Fruit fly (Drosophila melanogaster) whole organism, embryonic: ENCODE data around the gene CG7766.

Experiments used
- Bteb2 ChIP-seq: fragments of 200-800 bp; sonication (Bioruptor generic); optimal IDR thresholded peaks from 2 replicates; lab custom pipeline; 2016; ENCODE audit warnings: missing biosample characterization, missing genetic modification characterization
- C15 ChIP-seq: fragments of 200-800 bp; sonication (Bioruptor generic); IDR thresholded peaks from 3 replicates; pipeline ENCODE4 v1.3.6; 2022; ENCODE audit warnings: missing biosample characterization, missing genetic modification characterization
- CG10147 ChIP-seq: fragments of 200-800 bp; sonication (Bioruptor generic); optimal IDR thresholded peaks from 2 replicates; lab custom pipeline; 2019; ENCODE audit warnings: missing biosample characterization, mild to moderate bottlenecking, missing genetic modification characterization, moderate library complexity
- CG10366 ChIP-seq: fragments of 200-800 bp; sonication (Bioruptor generic); IDR thresholded peaks from 2 replicates; pipeline ENCODE4 v1.3.6; 2022; ENCODE audit warnings: missing biosample characterization, missing genetic modification characterization
- CG11247 ChIP-seq: fragments of 200-800 bp; sonication (Bioruptor generic); IDR thresholded peaks from 2 replicates; pipeline ENCODE4 v1.3.6; 2022; ENCODE audit warnings: missing biosample characterization, missing genetic modification characterization
- CG13894 ChIP-seq: fragments of 200-800 bp; sonication (Bioruptor generic); optimal IDR thresholded peaks from 3 replicates; lab custom pipeline; 2018; ENCODE audit warnings: missing biosample characterization, mild to moderate bottlenecking, missing genetic modification characterization, moderate library complexity
- CG14441 ChIP-seq: fragments of 200-800 bp; sonication (Bioruptor generic); IDR thresholded peaks from 2 replicates; pipeline ENCODE4 v1.3.6; 2022; ENCODE audit warnings: missing biosample characterization, missing genetic modification characterization
- CG17359 ChIP-seq: fragments of 200-800 bp; sonication (Bioruptor generic); optimal IDR thresholded peaks from 3 replicates; lab custom pipeline; 2018; ENCODE audit warnings: missing biosample characterization, mild to moderate bottlenecking, missing genetic modification characterization, moderate library complexity
- CG17385 ChIP-seq: fragments of 200-800 bp; sonication (Bioruptor generic); optimal IDR thresholded peaks from 3 replicates; lab custom pipeline; 2018; ENCODE audit warnings: missing biosample characterization, mild to moderate bottlenecking, missing genetic modification characterization
- CG2712 ChIP-seq: fragments of 200-800 bp; optimal IDR thresholded peaks from 3 replicates; lab custom pipeline; 2019; ENCODE audit warnings: missing biosample characterization, mild to moderate bottlenecking, missing genetic modification characterization, moderate library complexity
- CG2889 ChIP-seq: fragments of 200-800 bp; sonication (Bioruptor generic); IDR thresholded peaks from 3 replicates; pipeline ENCODE4 v1.3.6; 2022; ENCODE audit warnings: missing biosample characterization, missing genetic modification characterization
- CG32767 ChIP-seq: fragments of 200-800 bp; sonication (Bioruptor generic); IDR thresholded peaks from 2 replicates; pipeline ENCODE4 v1.3.6; 2022; ENCODE audit warnings: missing biosample characterization, missing genetic modification characterization
- CG3838 ChIP-seq: fragments of 200-800 bp; sonication (Bioruptor generic); optimal IDR thresholded peaks from 3 replicates; lab custom pipeline; 2016; ENCODE audit warnings: missing biosample characterization, missing genetic modification characterization
- CG7357 ChIP-seq: fragments of 200-800 bp; sonication (Bioruptor generic); IDR thresholded peaks from 3 replicates; pipeline ENCODE4 v1.3.6; 2022; ENCODE audit warnings: missing biosample characterization, missing genetic modification characterization
- CG8924 ChIP-seq: fragments of 200-800 bp; optimal IDR thresholded peaks from 3 replicates; lab custom pipeline; 2019; ENCODE audit warnings: missing biosample characterization, mild to moderate bottlenecking, missing genetic modification characterization, moderate library complexity
- CG9215 ChIP-seq: fragments of 200-800 bp; sonication (Bioruptor generic); IDR thresholded peaks from 2 replicates; pipeline ENCODE4 v1.3.6; 2022; ENCODE audit warnings: missing biosample characterization, missing genetic modification characterization
- CG9797 ChIP-seq: fragments of 200-800 bp; sonication (Bioruptor generic); optimal IDR thresholded peaks from 3 replicates; lab custom pipeline; 2018; ENCODE audit warnings: missing biosample characterization, mild to moderate bottlenecking, missing genetic modification characterization
- CG9817 ChIP-seq: fragments of 200-800 bp; sonication (Bioruptor generic); optimal IDR thresholded peaks from 2 replicates; lab custom pipeline; 2018; ENCODE audit warnings: missing biosample characterization, mild to moderate bottlenecking, missing genetic modification characterization, moderate library complexity
- CG9932 ChIP-seq: fragments of 200-800 bp; sonication (Bioruptor generic); IDR thresholded peaks from 2 replicates; pipeline ENCODE4 v1.3.6; 2022; ENCODE audit warnings: missing biosample characterization, missing genetic modification characterization
- Ets65A ChIP-seq: fragments of 200-800 bp; sonication (Bioruptor generic); peaks from one replicate; lab custom pipeline; 2016; ENCODE audit warnings: missing biosample characterization, missing genetic modification characterization
- Hey ChIP-seq: fragments of 200-800 bp; sonication (Bioruptor generic); optimal IDR thresholded peaks from 3 replicates; lab custom pipeline; 2018; ENCODE audit warnings: missing biosample characterization, mild to moderate bottlenecking, missing genetic modification characterization
- Hr3 ChIP-seq: fragments of 200-800 bp; sonication (Bioruptor generic); optimal IDR thresholded peaks from 3 replicates; lab custom pipeline; 2016; ENCODE audit warnings: missing biosample characterization, missing genetic modification characterization
- MBD-R2 ChIP-seq: fragments of 200-800 bp; sonication (Bioruptor generic); IDR thresholded peaks from 2 replicates; pipeline ENCODE4 v1.3.6; 2022; ENCODE audit warnings: missing biosample characterization, missing genetic modification characterization
- MESR4 ChIP-seq: fragments of 200-800 bp; sonication (Bioruptor generic); optimal IDR thresholded peaks from 2 replicates; lab custom pipeline; 2018; ENCODE audit warnings: missing biosample characterization, mild to moderate bottlenecking, missing genetic modification characterization, moderate library complexity
- Mrtf ChIP-seq: fragments of 200-800 bp; sonication (Bioruptor generic); IDR thresholded peaks from 3 replicates; pipeline ENCODE4 v1.3.6; 2022; ENCODE audit warnings: missing biosample characterization, missing genetic modification characterization
- Myb ChIP-seq: fragments of 200-800 bp; sonication (Bioruptor generic); optimal IDR thresholded peaks from 2 replicates; lab custom pipeline; 2016; ENCODE audit warnings: missing biosample characterization, missing genetic modification characterization
- NfI ChIP-seq: fragments of 200-800 bp; sonication (Bioruptor generic); optimal IDR thresholded peaks from 3 replicates; lab custom pipeline; 2018; ENCODE audit warnings: missing biosample characterization, mild to moderate bottlenecking, missing genetic modification characterization, moderate library complexity
- Rx ChIP-seq: fragments of 200-800 bp; sonication (Bioruptor generic); IDR thresholded peaks from 2 replicates; pipeline ENCODE4 v1.3.6; 2022; ENCODE audit warnings: missing biosample characterization, missing genetic modification characterization
- Ssrp ChIP-seq: fragments of 200-800 bp; sonication (Bioruptor generic); optimal IDR thresholded peaks from 2 replicates; lab custom pipeline; 2018; ENCODE audit warnings: missing biosample characterization, mild to moderate bottlenecking, missing genetic modification characterization, moderate library complexity
- abd-A ChIP-seq: fragments of 200-800 bp; sonication (Bioruptor generic); optimal IDR thresholded peaks from 3 replicates; lab custom pipeline; 2019; ENCODE audit warnings: missing biosample characterization, mild to moderate bottlenecking, missing genetic modification characterization, moderate library complexity
- al ChIP-seq: fragments of 200-800 bp; sonication (Bioruptor generic); IDR thresholded peaks from 2 replicates; pipeline ENCODE4 v1.3.6; 2022; ENCODE audit warnings: missing biosample characterization, missing genetic modification characterization
- bbx ChIP-seq: fragments of 200-800 bp; sonication (Bioruptor generic); IDR thresholded peaks from 2 replicates; pipeline ENCODE4 v1.3.6; 2022; ENCODE audit warnings: missing biosample characterization, missing genetic modification characterization; ENCODE audit not compliant: partially characterized antibody
- bsh ChIP-seq, 2 experiments: fragments of 200-800 bp; sonication (Bioruptor generic); optimal IDR thresholded peaks; 2 replicates each; lab custom pipeline; 2017 to 2018; ENCODE audit warnings: mild to moderate bottlenecking in 2 of 2, missing biosample characterization in 2 of 2, missing genetic modification characterization in 2 of 2, moderate library complexity in 1 of 2
- corto ChIP-seq: fragments of 200-800 bp; sonication (Bioruptor generic); optimal IDR thresholded peaks from 2 replicates; lab custom pipeline; 2016; ENCODE audit warnings: missing biosample characterization, mild to moderate bottlenecking, missing genetic modification characterization, moderate library complexity
- croc ChIP-seq: fragments of 200-800 bp; sonication (Bioruptor generic); conservative IDR thresholded peaks from 3 replicates; pipeline ENCODE4 v1.3.6; 2022; ENCODE audit warnings: missing biosample characterization, missing genetic modification characterization
- crp ChIP-seq, 2 experiments: fragments of 200-800 bp; sonication (Bioruptor generic); optimal IDR thresholded peaks; 2 replicates in 1 of 2; 3 replicates in 1 of 2; lab custom pipeline; 2017; ENCODE audit warnings: missing biosample characterization in 2 of 2, missing genetic modification characterization in 2 of 2, mild to moderate bottlenecking in 1 of 2, moderate library complexity in 1 of 2
- cwo ChIP-seq: fragments of 200-800 bp; sonication (Bioruptor generic); optimal IDR thresholded peaks from 3 replicates; lab custom pipeline; 2017; ENCODE audit warnings: missing biosample characterization, missing genetic modification characterization, mild to moderate bottlenecking, moderate library complexity, missing genetic modification reagents
- eve ChIP-seq, 2 experiments: fragments of >200 bp; optimal IDR thresholded peaks; 2 replicates each; lab custom pipeline; 2017; ENCODE audit warnings: missing biosample characterization in 2 of 2, missing genetic modification characterization in 2 of 2
- grau ChIP-seq: fragments of 200-800 bp; optimal IDR thresholded peaks from 3 replicates; lab custom pipeline; 2019; ENCODE audit warnings: missing biosample characterization, mild to moderate bottlenecking, missing genetic modification characterization, moderate library complexity
- her ChIP-seq: fragments of 200-800 bp; sonication (Bioruptor generic); optimal IDR thresholded peaks from 2 replicates; lab custom pipeline; 2016; ENCODE audit warnings: missing biosample characterization, missing genetic modification characterization
- lilli ChIP-seq: fragments of 200-800 bp; sonication (Bioruptor generic); optimal IDR thresholded peaks from 3 replicates; lab custom pipeline; 2016; ENCODE audit warnings: missing biosample characterization, missing genetic modification characterization
- nerfin-2 ChIP-seq: fragments of 200-800 bp; sonication (Bioruptor generic); IDR thresholded peaks from 2 replicates; pipeline ENCODE4 v1.3.6; 2022; ENCODE audit warnings: missing biosample characterization, missing genetic modification characterization; ENCODE audit not compliant: partially characterized antibody
- nom ChIP-seq: fragments of 200-800 bp; sonication (Bioruptor generic); optimal IDR thresholded peaks from 2 replicates; lab custom pipeline; 2017; ENCODE audit warnings: missing biosample characterization, missing genetic modification characterization, mild to moderate bottlenecking, moderate library complexity, missing genetic modification reagents
- run ChIP-seq: fragments of 200-800 bp; sonication (Bioruptor generic); optimal IDR thresholded peaks from 3 replicates; lab custom pipeline; 2018; ENCODE audit warnings: missing biosample characterization, mild to moderate bottlenecking, missing genetic modification characterization
- sna ChIP-seq: fragments of 200-800 bp; sonication (Bioruptor generic); IDR thresholded peaks from 2 replicates; pipeline ENCODE4 v1.3.6; 2022; ENCODE audit warnings: missing biosample characterization, missing genetic modification characterization; ENCODE audit not compliant: partially characterized antibody
- tap ChIP-seq: fragments of 200-800 bp; optimal IDR thresholded peaks from 3 replicates; lab custom pipeline; 2019; ENCODE audit warnings: missing biosample characterization, mild to moderate bottlenecking, missing genetic modification characterization, moderate library complexity
- tio ChIP-seq: fragments of 200-800 bp; sonication (Bioruptor generic); optimal IDR thresholded peaks from 2 replicates; lab custom pipeline; 2017; ENCODE audit warnings: missing biosample characterization, missing genetic modification characterization, inconsistent platforms
- unpg ChIP-seq: fragments of 200-800 bp; sonication (Bioruptor generic); optimal IDR thresholded peaks from 3 replicates; lab custom pipeline; 2018; ENCODE audit warnings: missing biosample characterization, mild to moderate bottlenecking, missing genetic modification characterization, moderate library complexity
- z ChIP-seq: fragments of 200-800 bp; sonication (Bioruptor generic); IDR thresholded peaks from 3 replicates; pipeline ENCODE4 v1.3.6; 2022; ENCODE audit warnings: missing biosample characterization, missing genetic modification characterization

CG7766 gene

dm6 chrX:9066802-9067489, 36.6 kb downstream of the CG7766 start (continued):
- TF ChIP-seq CG10366, result no peak
- TF ChIP-seq Hr3 (GFP tag; lab: Kevin White, UChicago), result peak; percentile 24
- TF ChIP-seq CG9215 (GFP tag; lab: Robert Waterston, UW), result peak; percentile 26; the same call in 1 of the 2 replicates
- peak; percentile 63 for TF ChIP-seq nom (GFP tag; lab: Kevin White, UChicago)
- no peak for TF ChIP-seq Myb (GFP tag; lab: Kevin White, UChicago)
- TF ChIP-seq CG7357 (GFP tag; lab: Robert Waterston, UW), result no peak
- no peak for TF ChIP-seq cwo
- TF ChIP-seq C15, result no peak
- no peak for TF ChIP-seq Ssrp
- 0 out of 3 replicates have a peak, but pooled peaks have one; percentile 13 for TF ChIP-seq z
- no peak for TF ChIP-seq nerfin-2 (GFP tag; lab: Robert Waterston, UW)
- no peak for TF ChIP-seq abd-A (tag; lab: Kevin White, UChicago)
- peak; percentile 28 for TF ChIP-seq CG17359 (tag; lab: Kevin White, UChicago)
- TF ChIP-seq lilli (GFP tag; lab: Kevin White, UChicago), result no peak
- peak; percentile 44 to 47 for TF ChIP-seq bsh (GFP tag; optimal IDR thresholded peaks at IDR 0.05; lab: Kevin White, UChicago)
- TF ChIP-seq Mrtf (GFP tag; lab: Robert Waterston, UW), result no peak
- no peak for TF ChIP-seq CG9797 (GFP tag; lab: Kevin White, UChicago)
- TF ChIP-seq CG8924 (tag; lab: Kevin White, UChicago), result no peak
- TF ChIP-seq Ets65A, result peak; percentile 38
- TF ChIP-seq bbx (GFP tag; lab: Robert Waterston, UW), result no peak
- TF ChIP-seq CG14441 (GFP tag; lab: Robert Waterston, UW), result peak; percentile 47; the same call in 1 of the 2 replicates
- no peak for TF ChIP-seq Rx (GFP tag; lab: Robert Waterston, UW)
- no peak for TF ChIP-seq Hey
- TF ChIP-seq tap (tag; lab: Kevin White, UChicago), result no peak
- TF ChIP-seq sna (GFP tag; lab: Robert Waterston, UW), result no peak
- no peak for TF ChIP-seq CG11247 (GFP tag; lab: Robert Waterston, UW)
- no peak for TF ChIP-seq CG13894
- TF ChIP-seq CG9817 (tag; lab: Kevin White, UChicago), result peak; percentile 12
- TF ChIP-seq Bteb2 (GFP tag; lab: Kevin White, UChicago), result no peak
- TF ChIP-seq CG2712 (tag; lab: Kevin White, UChicago), result peak; percentile 11
- 0 out of 3 replicates have a peak, but pooled peaks have one; percentile 18 for TF ChIP-seq croc (GFP tag; lab: Robert Waterston, UW)
- TF ChIP-seq CG17385, result peak; percentile 35
- no peak for TF ChIP-seq corto (GFP tag; lab: Kevin White, UChicago)
- TF ChIP-seq MESR4 (GFP tag; lab: Kevin White, UChicago), result no peak
- TF ChIP-seq her (GFP tag; lab: Kevin White, UChicago), result no peak
- TF ChIP-seq CG3838 (GFP tag; lab: Kevin White, UChicago), result no peak
- TF ChIP-seq CG10147 (GFP tag; lab: Kevin White, UChicago), result no peak
- no peak for TF ChIP-seq tio (GFP tag; lab: Kevin White, UChicago)
- peak; percentile 6 for TF ChIP-seq NfI
- peak; percentile 28; the same call in 1 of the 2 replicates for TF ChIP-seq al (GFP tag; lab: Robert Waterston, UW)
- TF ChIP-seq run, result no peak
- TF ChIP-seq CG2889 (GFP tag; lab: Robert Waterston, UW), result 0 out of 3 replicates have a peak, but pooled peaks have one; percentile 46
- TF ChIP-seq CG9932, result peak; percentile 55
- no peak for TF ChIP-seq CG32767 (GFP tag; lab: Robert Waterston, UW)
- no peak for TF ChIP-seq MBD-R2 (GFP tag; lab: Robert Waterston, UW)
- peak; percentile 29 for TF ChIP-seq grau (tag; lab: Kevin White, UChicago)
- TF ChIP-seq eve (GFP tag; optimal IDR thresholded peaks at IDR 0.05; lab: Kevin White, UChicago), result peak in 1 of 2 experiments; percentile 54
- no peak for TF ChIP-seq crp (GFP tag; optimal IDR thresholded peaks at IDR 0.05; lab: Kevin White, UChicago)
- TF ChIP-seq unpg (GFP tag; lab: Kevin White, UChicago), result peak; percentile 42
